Worm (Caenorhabditis elegans) whole organism, L4/young adult: ENCODE data around the gene K08B5.2.

Experiments
- dao-5 ChIP-seq: sonication (generic microtip); optimal IDR thresholded peaks from 2 replicates; lab custom pipeline; 2016; ENCODE audit warnings: missing genotype, missing genetic modification characterization, moderate library complexity, missing compliant biosample characterization
- him-1 ChIP-seq: sonication (generic microtip); optimal IDR thresholded peaks from 2 replicates; lab custom pipeline; 2016; ENCODE audit warnings: missing genotype, missing genetic modification reagents, missing genetic modification characterization, missing compliant biosample characterization

- TF ChIP-seq dao-5 (tag; lab: Kevin White, UChicago): no peak
- TF ChIP-seq him-1 (tag; lab: Kevin White, UChicago): no peak
These were observed 5.4 kb downstream of the K08B5.2 start for ce11 chrX:16548290-16548689.
